Fruit fly (Drosophila melanogaster) whole organism, prepupa: ENCODE results near the gene CG33120.

ENCODE experiments used
- CG6792 ChIP-seq: fragments of 200-800 bp; sonication (Bioruptor generic); optimal IDR thresholded peaks from 3 replicates; lab custom pipeline; 2016; ENCODE audit warnings: missing biosample characterization, missing genetic modification characterization
- CG6854 ChIP-seq: fragments of 200-800 bp; sonication (Bioruptor generic); optimal IDR thresholded peaks from 2 replicates; lab custom pipeline; 2017; ENCODE audit warnings: missing biosample characterization, mild to moderate bottlenecking, missing genetic modification characterization
- Ets96B ChIP-seq: fragments of 200-800 bp; optimal IDR thresholded peaks from 2 replicates; lab custom pipeline; 2019; ENCODE audit warnings: missing biosample characterization, mild to moderate bottlenecking, missing genetic modification characterization, moderate library complexity
- Hr39 ChIP-seq: fragments of 200-800 bp; sonication (Bioruptor generic); optimal IDR thresholded peaks from 2 replicates; lab custom pipeline; 2016; ENCODE audit warnings: missing biosample characterization, missing genetic modification characterization
- salr ChIP-seq, 2 experiments: fragments of 200-800 bp; sonication (Bioruptor generic); optimal IDR thresholded peaks; 3 replicates each; lab custom pipeline; 2016 to 2018; ENCODE audit warnings: missing biosample characterization in 2 of 2, missing genetic modification characterization in 2 of 2, mild to moderate bottlenecking in 1 of 2

DNA sequence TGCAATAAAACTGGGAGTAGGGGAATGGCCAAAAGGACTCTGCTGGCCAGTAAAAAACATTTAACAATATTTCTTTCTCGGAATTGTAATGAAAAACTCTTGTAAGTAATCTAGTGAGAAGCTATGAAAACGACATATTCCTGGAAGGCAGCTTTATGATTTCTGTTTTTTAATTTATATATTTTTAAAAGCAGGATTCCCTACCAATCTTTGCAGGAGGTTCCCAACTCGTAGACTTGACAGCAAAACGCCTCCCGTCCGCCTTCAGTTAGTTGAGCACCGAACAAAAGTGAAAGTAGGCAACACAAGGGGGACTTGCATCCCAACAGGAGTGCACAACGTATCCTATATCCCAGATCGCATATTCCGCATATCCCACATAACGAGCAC, 39.1 kb downstream of the CG33120 start, which contains the start of gene CG43814:
- TF ChIP-seq salr (GFP tag; optimal IDR thresholded peaks at IDR 0.05; lab: Kevin White, UChicago) (no peak), CG6792 (GFP tag; lab: Kevin White, UChicago) (no peak), Hr39 (no peak), CG6854 (GFP tag; lab: Kevin White, UChicago) (no peak), Ets96B (tag; lab: Kevin White, UChicago) (no peak)
